Fruit fly (Drosophila melanogaster): Measurements from ENCODE around the gene CG9257.

DNA sequence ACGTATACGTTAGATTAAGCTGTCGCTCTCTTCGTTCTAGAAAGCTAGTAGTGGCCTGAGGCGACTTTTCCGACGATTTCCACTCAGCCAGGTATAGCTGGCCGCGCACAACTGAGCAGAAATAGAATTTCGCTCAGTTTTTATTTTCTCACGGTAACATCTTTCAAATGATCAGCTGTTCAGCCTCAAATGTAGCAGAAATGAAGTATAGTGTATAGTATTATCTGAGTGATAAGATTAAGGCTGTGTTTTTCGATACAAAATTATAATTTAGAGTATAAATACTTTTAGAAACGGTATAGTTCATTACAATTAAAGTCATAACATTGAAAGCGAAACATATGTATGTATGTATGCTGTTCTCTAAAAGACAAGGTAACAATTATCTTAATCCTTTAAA, 16.1 kb upstream of the CG9257 start, which contains the start of gene CG33509:
- TF ChIP-seq usp (GFP tag; optimal IDR thresholded peaks at IDR 0.05) (no peak), Hsf (GFP tag; optimal IDR thresholded peaks at IDR 0.05) (no peak), CG1233 (GFP tag; optimal IDR thresholded peaks at IDR 0.05) (no peak), tx (GFP tag; optimal IDR thresholded peaks at IDR 0.05) (no peak), nerfin-2 (GFP tag; IDR thresholded peaks at IDR 0.05; ENCODE audit: partially characterized antibody) (no peak), sim (GFP tag; IDR thresholded peaks at IDR 0.05) (no peak), Sin3A (optimal IDR thresholded peaks at IDR 0.05) (no peak), pzg (GFP tag; optimal IDR thresholded peaks at IDR 0.05) (no peak), CG10274 (GFP tag; optimal IDR thresholded peaks at IDR 0.05) (no peak)

Data from whole organism, embryonic.